Worm (Caenorhabditis elegans) whole organism, late embryonic: Measurements from ENCODE around the gene col-160.

Experiments
- C08G9.2 ChIP-seq: sonication (generic microtip); optimal IDR thresholded peaks from 2 replicates; lab custom pipeline; 2016; ENCODE audit warnings: mild to moderate bottlenecking, missing genetic modification characterization, moderate library complexity, missing compliant biosample characterization
- C38D4.7 ChIP-seq: fragments of 200-800 bp; sonication (Bioruptor generic); optimal IDR thresholded peaks from 2 replicates; lab custom pipeline; 2018; ENCODE audit warnings: mild to moderate bottlenecking, missing genetic modification characterization, moderate library complexity, missing compliant biosample characterization
- F13H6.1 ChIP-seq: sonication (generic microtip); optimal IDR thresholded peaks from 2 replicates; lab custom pipeline; 2016; ENCODE audit warnings: missing genetic modification characterization, missing compliant biosample characterization
- K02D7.2 ChIP-seq: sonication (generic microtip); optimal IDR thresholded peaks from 2 replicates; lab custom pipeline; 2017; ENCODE audit warnings: mild to moderate bottlenecking, missing genetic modification characterization, missing compliant biosample characterization
- K09A11.1 ChIP-seq: sonication (generic microtip); optimal IDR thresholded peaks from 2 replicates; lab custom pipeline; 2017; ENCODE audit warnings: antibody characterized with exemption, mild to moderate bottlenecking, missing genetic modification characterization, missing compliant biosample characterization; ENCODE audit not compliant: insufficient read depth
- T23F11.4 ChIP-seq: fragments of 200-800 bp; sonication (Bioruptor generic); optimal IDR thresholded peaks from 2 replicates; lab custom pipeline; 2018; ENCODE audit warnings: mild to moderate bottlenecking, missing genetic modification characterization, missing compliant biosample characterization
- Y22D7AL.16 ChIP-seq: sonication (generic microtip); optimal IDR thresholded peaks from 2 replicates; lab custom pipeline; 2016; ENCODE audit warnings: missing genetic modification characterization, missing compliant biosample characterization
- ahr-1 ChIP-seq: sonication (generic microtip); optimal IDR thresholded peaks from 2 replicates; lab custom pipeline; 2016; ENCODE audit warnings: missing genetic modification characterization, missing compliant biosample characterization
- ceh-14 ChIP-seq: sonication (generic microtip); optimal IDR thresholded peaks from 2 replicates; lab custom pipeline; 2016; ENCODE audit warnings: missing genotype, missing genetic modification characterization, missing compliant biosample characterization
- ceh-19 ChIP-seq: fragments of 200-800 bp; sonication (Bioruptor generic); optimal IDR thresholded peaks from 2 replicates; lab custom pipeline; 2018; ENCODE audit warnings: mild to moderate bottlenecking, missing genetic modification characterization, missing compliant biosample characterization
- ceh-2 ChIP-seq: sonication (generic microtip); optimal IDR thresholded peaks from 2 replicates; lab custom pipeline; 2016; ENCODE audit warnings: missing genotype, missing genetic modification characterization, missing compliant biosample characterization
- ceh-22 ChIP-seq: sonication (generic microtip); optimal IDR thresholded peaks from 2 replicates; lab custom pipeline; 2017; ENCODE audit warnings: missing biosample characterization, missing genetic modification characterization
- ceh-30 ChIP-seq: fragments of 150-350 bp; optimal IDR thresholded peaks from 2 replicates; lab custom pipeline; 2014; ENCODE audit warnings: missing biosample characterization, missing genetic modification characterization
- ceh-31 ChIP-seq: sonication (generic microtip); optimal IDR thresholded peaks from 2 replicates; lab custom pipeline; 2016; ENCODE audit warnings: missing genetic modification characterization, missing compliant biosample characterization
- ceh-45 ChIP-seq: fragments of 200-800 bp; sonication (Bioruptor generic); IDR thresholded peaks from 2 replicates; pipeline ENCODE4 v1.3.6; 2022; ENCODE audit warnings: missing genetic modification reagents, missing genetic modification characterization, missing compliant biosample characterization
- ceh-48 ChIP-seq: sonication (generic microtip); optimal IDR thresholded peaks from 2 replicates; lab custom pipeline; 2016; ENCODE audit warnings: missing genetic modification characterization, inconsistent platforms, missing compliant biosample characterization
- ceh-6 ChIP-seq: fragments of 200-800 bp; sonication (Bioruptor generic); optimal IDR thresholded peaks from 2 replicates; lab custom pipeline; 2018; ENCODE audit warnings: mild to moderate bottlenecking, missing genetic modification characterization, missing compliant biosample characterization
- ceh-9 ChIP-seq: sonication (generic microtip); optimal IDR thresholded peaks from 2 replicates; lab custom pipeline; 2016; ENCODE audit warnings: mild to moderate bottlenecking, missing genetic modification characterization, inconsistent platforms, missing compliant biosample characterization
- dmd-4 ChIP-seq: sonication (generic microtip); optimal IDR thresholded peaks from 2 replicates; lab custom pipeline; 2016; ENCODE audit warnings: borderline replicate concordance, missing genetic modification characterization, missing compliant biosample characterization
- dve-1 ChIP-seq: sonication (generic microtip); optimal IDR thresholded peaks from 2 replicates; lab custom pipeline; 2017; ENCODE audit warnings: antibody characterized with exemption, mild to moderate bottlenecking, missing genetic modification characterization, missing compliant biosample characterization
- elt-2 ChIP-seq: sonication (generic microtip); optimal IDR thresholded peaks from 2 replicates; lab custom pipeline; 2016; ENCODE audit warnings: missing genetic modification reagents, missing genetic modification characterization, missing compliant biosample characterization
- elt-4 ChIP-seq: sonication (generic microtip); optimal IDR thresholded peaks from 2 replicates; lab custom pipeline; 2016; ENCODE audit warnings: missing genetic modification characterization, missing compliant biosample characterization
- ets-4 ChIP-seq: sonication (generic microtip); optimal IDR thresholded peaks from 2 replicates; lab custom pipeline; 2016; ENCODE audit warnings: missing genetic modification characterization, missing compliant biosample characterization
- fkh-6 ChIP-seq: sonication (generic microtip); optimal IDR thresholded peaks from 2 replicates; lab custom pipeline; 2016; ENCODE audit warnings: missing genetic modification characterization, missing compliant biosample characterization
- gmeb-2 ChIP-seq: sonication (generic microtip); optimal IDR thresholded peaks from 2 replicates; lab custom pipeline; 2016; ENCODE audit warnings: missing genetic modification characterization, inconsistent platforms, missing compliant biosample characterization
- hlh-13 ChIP-seq: fragments of 200-800 bp; sonication (Bioruptor generic); optimal IDR thresholded peaks from 2 replicates; lab custom pipeline; 2018; ENCODE audit warnings: mild to moderate bottlenecking, missing genetic modification characterization, missing compliant biosample characterization
- hlh-15 ChIP-seq: sonication (generic microtip); optimal IDR thresholded peaks from 2 replicates; lab custom pipeline; 2016; ENCODE audit warnings: missing genetic modification characterization, missing compliant biosample characterization
- hlh-30 ChIP-seq: sonication (generic microtip); optimal IDR thresholded peaks from 2 replicates; lab custom pipeline; 2017; ENCODE audit warnings: antibody characterized with exemption, missing genetic modification characterization, missing compliant biosample characterization; ENCODE audit not compliant: insufficient read depth
- hlh-8 ChIP-seq: sonication (generic microtip); optimal IDR thresholded peaks from 2 replicates; lab custom pipeline; 2016; ENCODE audit warnings: missing genotype, missing genetic modification characterization, missing compliant biosample characterization
- lim-6 ChIP-seq: sonication (generic microtip); optimal IDR thresholded peaks from 2 replicates; lab custom pipeline; 2016; ENCODE audit warnings: missing genetic modification characterization, missing compliant biosample characterization
- lin-11 ChIP-seq: fragments of 200-800 bp; sonication (Bioruptor generic); optimal IDR thresholded peaks from 2 replicates; lab custom pipeline; 2018; ENCODE audit warnings: mild to moderate bottlenecking, missing genetic modification characterization, missing compliant biosample characterization
- nhr-11 ChIP-seq: fragments of 150-350 bp; optimal IDR thresholded peaks from 2 replicates; lab custom pipeline; 2014; ENCODE audit warnings: missing biosample characterization, missing genetic modification characterization
- nhr-232 ChIP-seq: sonication (generic microtip); optimal IDR thresholded peaks from 2 replicates; lab custom pipeline; 2016; ENCODE audit warnings: missing genetic modification characterization, missing compliant biosample characterization
- odd-2 ChIP-seq: sonication (generic microtip); optimal IDR thresholded peaks from 2 replicates; lab custom pipeline; 2017; ENCODE audit warnings: antibody characterized with exemption, mild to moderate bottlenecking, missing genetic modification characterization, missing compliant biosample characterization
- pag-3 ChIP-seq: sonication (generic microtip); optimal IDR thresholded peaks from 2 replicates; lab custom pipeline; 2016; ENCODE audit warnings: missing compliant biosample characterization, missing genetic modification characterization, borderline replicate concordance
- pax-1 ChIP-seq: fragments of 150-350 bp; optimal IDR thresholded peaks from 2 replicates; lab custom pipeline; 2014; ENCODE audit warnings: missing biosample characterization, missing genetic modification characterization
- pha-2 ChIP-seq: sonication (generic microtip); optimal IDR thresholded peaks from 2 replicates; lab custom pipeline; 2017; ENCODE audit warnings: mild to moderate bottlenecking, missing genetic modification characterization, missing compliant biosample characterization
- pros-1 ChIP-seq: fragments of 150-350 bp; optimal IDR thresholded peaks from 2 replicates; lab custom pipeline; 2014; ENCODE audit warnings: missing biosample characterization, missing genetic modification reagents, missing genetic modification characterization
- ref-2 ChIP-seq: sonication (generic microtip); optimal IDR thresholded peaks from 2 replicates; lab custom pipeline; 2016; ENCODE audit warnings: missing genetic modification characterization, missing compliant biosample characterization
- rnt-1 ChIP-seq: sonication (generic microtip); optimal IDR thresholded peaks from 2 replicates; lab custom pipeline; 2016; ENCODE audit warnings: missing genetic modification characterization, missing compliant biosample characterization
- sox-2 ChIP-seq: fragments of 200-800 bp; sonication (Bioruptor generic); IDR thresholded peaks from 2 replicates; pipeline ENCODE4 v1.3.6; 2022; ENCODE audit warnings: missing genetic modification reagents, missing genetic modification characterization, missing compliant biosample characterization
- sox-4 ChIP-seq: sonication (generic microtip); optimal IDR thresholded peaks from 2 replicates; lab custom pipeline; 2017; ENCODE audit warnings: mild to moderate bottlenecking, missing genetic modification characterization, inconsistent platforms, missing compliant biosample characterization
- ttx-3 ChIP-seq: sonication (generic microtip); optimal IDR thresholded peaks from 2 replicates; lab custom pipeline; 2016; ENCODE audit warnings: missing genetic modification reagents, missing genetic modification characterization, missing compliant biosample characterization
- unc-3 ChIP-seq, 2 experiments: fragments of 200-800 bp in 1 of 2; sonication (Bioruptor generic) in 1 of 2; sonication (generic microtip) in 1 of 2; conservative IDR thresholded peaks in 1 of 2; optimal IDR thresholded peaks in 1 of 2; 2 replicates each; pipeline versions ENCODE4 v1.3.6 to Lab custom; 2016 to 2022; ENCODE audit warnings: missing compliant biosample characterization in 2 of 2, missing genetic modification characterization in 2 of 2, missing genetic modification reagents in 1 of 2
- unc-42 ChIP-seq: sonication (generic microtip); optimal IDR thresholded peaks from 2 replicates; lab custom pipeline; 2016; ENCODE audit warnings: missing genotype, missing genetic modification characterization, missing compliant biosample characterization
- unc-86 ChIP-seq: sonication (generic microtip); optimal IDR thresholded peaks from 2 replicates; lab custom pipeline; 2016; ENCODE audit warnings: missing genetic modification characterization, missing compliant biosample characterization
- zip-5 ChIP-seq: sonication (generic microtip); optimal IDR thresholded peaks from 2 replicates; lab custom pipeline; 2016; ENCODE audit warnings: missing genetic modification characterization, missing compliant biosample characterization

Gene col-160

DNA sequence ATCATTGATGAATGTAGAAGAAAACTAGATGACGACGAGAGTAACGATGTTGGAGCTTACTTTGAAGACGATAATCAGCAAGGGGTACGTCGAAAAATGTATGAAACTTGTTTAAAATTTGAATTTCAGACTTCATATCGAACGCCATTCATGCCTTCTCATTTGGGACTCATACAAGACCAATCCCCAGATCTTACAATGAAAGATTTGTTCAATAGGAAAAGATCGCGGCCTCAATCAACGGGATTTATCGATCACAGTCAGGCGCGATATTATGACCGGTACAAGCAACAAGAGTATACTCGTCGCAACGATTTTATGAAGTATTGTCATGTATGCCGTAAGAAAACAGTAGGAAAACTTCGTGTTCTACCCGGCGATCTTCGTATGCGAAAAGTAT, 25.2 kb downstream of the col-160 start:
- no peak for TF ChIP-seq elt-2 (tag; lab: Kevin White, UChicago)
- no peak for TF ChIP-seq gmeb-2
- no peak for TF ChIP-seq nhr-11 (tag; lab: Kevin White, UChicago)
- no peak for TF ChIP-seq ahr-1 (tag; lab: Kevin White, UChicago)
- no peak for TF ChIP-seq pag-3 (tag; lab: Kevin White, UChicago)
- no peak for TF ChIP-seq dmd-4 (tag; lab: Kevin White, UChicago)
- no peak for TF ChIP-seq hlh-15 (tag; lab: Kevin White, UChicago)
- TF ChIP-seq T23F11.4, result no peak
- no peak for TF ChIP-seq lin-11 (tag; lab: Kevin White, UChicago)
- no peak for TF ChIP-seq lim-6
- TF ChIP-seq ceh-30 (tag; lab: Kevin White, UChicago), result no peak
- TF ChIP-seq F13H6.1 (tag; lab: Kevin White, UChicago), result no peak
- TF ChIP-seq unc-42 (tag; lab: Kevin White, UChicago), result no peak
- no peak for TF ChIP-seq unc-86 (tag; lab: Kevin White, UChicago)

DNA sequence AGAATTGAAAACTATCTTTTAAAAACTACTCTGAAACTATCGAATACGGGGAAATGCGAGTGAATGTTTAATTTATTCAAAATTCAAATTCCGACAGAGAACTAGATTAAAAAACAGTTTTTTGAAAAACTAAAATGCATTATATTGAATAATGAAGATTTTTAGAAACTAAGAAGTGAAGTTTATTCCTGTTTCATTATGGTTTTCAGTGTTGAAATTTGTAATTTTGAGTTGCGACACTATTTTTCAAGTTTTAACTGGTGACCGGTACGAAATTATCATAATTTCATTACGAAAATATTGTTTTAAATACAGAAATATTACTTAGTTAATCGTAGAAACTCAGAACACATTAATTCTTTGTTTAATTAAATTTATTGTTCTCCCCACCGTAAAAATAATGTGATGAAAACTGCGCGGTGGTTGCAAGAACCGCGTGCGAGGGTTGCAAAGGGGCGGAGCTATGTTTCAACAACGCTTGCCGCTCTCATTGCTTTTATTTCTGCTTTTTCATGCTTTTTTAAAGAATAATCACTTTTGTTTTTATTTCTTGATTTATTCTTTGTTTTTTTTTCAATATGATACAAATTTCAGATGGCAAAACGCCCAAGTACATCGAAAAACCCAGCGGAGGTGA, 25.8 kb downstream of the col-160 start, which contains the start of gene him-17:
TSS of gene him-17 (plus strand) at position 595 of the 637 bp plus-strand sequence.
- peak; percentile 64 for TF ChIP-seq ttx-3 (tag; lab: Kevin White, UChicago)
- no peak for TF ChIP-seq rnt-1 (tag; lab: Kevin White, UChicago)
- 0 out of 2 replicates have a peak, but pooled peaks have one; percentile 10 for TF ChIP-seq unc-3 (GFP tag; conservative IDR thresholded peaks at IDR 0.05; lab: Robert Waterston, UW)
- TF ChIP-seq unc-3 (tag; optimal IDR thresholded peaks at IDR 0.05; lab: Kevin White, UChicago), result no peak
- no peak for TF ChIP-seq nhr-232 (tag; lab: Kevin White, UChicago)
- peak; percentile 70 for TF ChIP-seq pha-2
- no peak for TF ChIP-seq ceh-30 (tag; lab: Kevin White, UChicago)
- TF ChIP-seq sox-2 (GFP tag; lab: Robert Waterston, UW), result peak; percentile 43; the same call in 1 of the 2 replicates
- no peak for TF ChIP-seq ahr-1 (tag; lab: Kevin White, UChicago)
- TF ChIP-seq unc-42 (tag; lab: Kevin White, UChicago), result peak; percentile 56
- peak; percentile 25 for TF ChIP-seq hlh-15 (tag; lab: Kevin White, UChicago)
- peak; percentile 77 for TF ChIP-seq ceh-14
- TF ChIP-seq ceh-6 (GFP tag; lab: Kevin White, UChicago), result no peak
- TF ChIP-seq C08G9.2, result peak; percentile 51
- TF ChIP-seq Y22D7AL.16, result no peak
- TF ChIP-seq ceh-45 (GFP tag; lab: Robert Waterston, UW), result no peak
- TF ChIP-seq gmeb-2, result peak; percentile 27
- TF ChIP-seq pag-3 (tag; lab: Kevin White, UChicago), result no peak
- peak; percentile 27 for TF ChIP-seq unc-86 (tag; lab: Kevin White, UChicago)
- no peak for TF ChIP-seq ceh-22 (tag; lab: Kevin White, UChicago)
- TF ChIP-seq ceh-48 (tag; lab: Kevin White, UChicago), result no peak
- TF ChIP-seq ceh-2 (tag; lab: Kevin White, UChicago), result peak; percentile 23
- TF ChIP-seq elt-4 (tag; lab: Kevin White, UChicago), result no peak
- peak; percentile 47 for TF ChIP-seq odd-2 (tag; lab: Kevin White, UChicago)
- no peak for TF ChIP-seq hlh-30 (tag; lab: Kevin White, UChicago)
- TF ChIP-seq fkh-6 (tag; lab: Kevin White, UChicago), result peak; percentile 10
- no peak for TF ChIP-seq pax-1 (tag; lab: Kevin White, UChicago)
- peak; percentile 65 for TF ChIP-seq elt-2 (tag; lab: Kevin White, UChicago)
- peak; percentile 47 for TF ChIP-seq C38D4.7 (GFP tag; lab: Kevin White, UChicago)
- TF ChIP-seq lin-11 (tag; lab: Kevin White, UChicago), result peak; percentile 42
- peak; percentile 49 for TF ChIP-seq ceh-19 (GFP tag; lab: Kevin White, UChicago)
- TF ChIP-seq nhr-11 (tag; lab: Kevin White, UChicago), result no peak
- no peak for TF ChIP-seq ets-4 (tag; lab: Kevin White, UChicago)
- no peak for TF ChIP-seq hlh-13 (GFP tag; lab: Kevin White, UChicago)
- peak; percentile 34 for TF ChIP-seq K09A11.1 (tag; lab: Kevin White, UChicago)
- peak; percentile 69 for TF ChIP-seq ceh-31
- TF ChIP-seq ceh-9, result no peak
- no peak for TF ChIP-seq zip-5 (tag; lab: Kevin White, UChicago)
- no peak for TF ChIP-seq sox-4
- no peak for TF ChIP-seq T23F11.4
- TF ChIP-seq pros-1 (tag; lab: Kevin White, UChicago), result no peak
- TF ChIP-seq ref-2 (tag; lab: Kevin White, UChicago), result no peak
- TF ChIP-seq dve-1 (tag; lab: Kevin White, UChicago), result no peak
- TF ChIP-seq hlh-8 (tag; lab: Kevin White, UChicago), result no peak
- no peak for TF ChIP-seq K02D7.2 (tag; lab: Kevin White, UChicago)
